Worm (Caenorhabditis elegans): ENCODE data around the gene C06B3.16.

DNA sequence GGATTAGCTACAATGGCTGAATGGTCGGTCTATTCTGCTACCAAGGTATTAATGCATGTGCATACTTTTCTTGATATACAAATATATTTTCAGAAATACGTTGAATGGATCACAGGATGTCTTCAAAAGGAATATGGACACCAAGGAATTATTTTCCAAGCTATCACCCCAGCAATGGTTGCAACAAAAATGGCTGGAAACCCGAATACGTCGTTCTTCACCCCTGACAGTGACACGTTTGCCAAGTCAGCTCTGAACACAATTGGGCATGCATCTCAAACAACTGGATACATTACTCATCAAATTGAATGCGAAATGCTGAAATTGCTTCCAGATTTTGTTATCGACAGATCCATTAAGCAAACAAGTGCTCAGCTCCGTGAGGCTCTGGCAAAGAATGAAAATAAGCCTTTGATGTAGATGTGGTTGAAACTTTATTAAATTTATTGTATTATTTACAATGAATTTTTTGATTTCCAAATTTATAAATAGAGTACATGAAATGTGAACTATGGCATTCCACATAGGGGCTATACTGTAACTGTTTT, 23.7 kb upstream of the C06B3.16 start:
- TF ChIP-seq ama-1 (optimal IDR thresholded peaks at IDR 0.05): peak; percentile 91
- TF ChIP-seq ama-1 (GFP tag; optimal IDR thresholded peaks at IDR 0.05): no peak
- TF ChIP-seq pha-4 (tag; optimal IDR thresholded peaks at IDR 0.05): peak; percentile 55
- peak; percentile 71 for TF ChIP-seq tbp1 (GFP tag; optimal IDR thresholded peaks at IDR 0.05)
- TF ChIP-seq madf-3 (GFP tag; IDR thresholded peaks at IDR 0.05): peak; percentile 69
- no peak for TF ChIP-seq nhr-120 (GFP tag; IDR thresholded peaks at IDR 0.05)
- peak; percentile 88 for TF ChIP-seq Y95B8A.8 (GFP tag; IDR thresholded peaks at IDR 0.05)
- peak; percentile 95 for TF ChIP-seq Y53G8AR.9 (GFP tag; conservative IDR thresholded peaks at IDR 0.05)
- peak; percentile 94 for TF ChIP-seq nhr-90 (tag; optimal IDR thresholded peaks at IDR 0.05)
- peak; percentile 73 for TF ChIP-seq lir-1 (GFP tag; conservative IDR thresholded peaks at IDR 0.05)
